Worm (Caenorhabditis elegans) whole organism, early embryonic: ENCODE results near the gene R10E8.5.
"Not testable (repeated sequence)": the region's sequence is repeated elsewhere in the genome, so short reads cannot be mapped to it uniquely, and the experiment has no call there.

ENCODE experiments used
- ama-1 ChIP-seq: fragments of 150-350 bp; optimal IDR thresholded peaks from 2 replicates; lab custom pipeline; 2014
- ceh-13 ChIP-seq: fragments of 200-800 bp; sonication (Bioruptor generic); optimal IDR thresholded peaks from 2 replicates; lab custom pipeline; 2018; ENCODE audit warnings: mild to moderate bottlenecking, missing genetic modification characterization, missing compliant biosample characterization
- ceh-36 ChIP-seq: sonication (generic microtip); optimal IDR thresholded peaks from 2 replicates; lab custom pipeline; 2016; ENCODE audit warnings: missing genetic modification characterization, inconsistent platforms, missing compliant biosample characterization
- flt-1 ChIP-seq: fragments of 200-800 bp; sonication (Bioruptor generic); IDR thresholded peaks from 2 replicates; pipeline ENCODE4 v1.3.6; 2022; ENCODE audit warnings: missing genetic modification characterization, missing compliant biosample characterization
- sea-1 ChIP-seq: fragments of 200-800 bp; sonication (Bioruptor generic); conservative IDR thresholded peaks from 2 replicates; pipeline ENCODE4 v1.3.6; 2022; ENCODE audit warnings: missing genetic modification characterization, missing compliant biosample characterization

- not testable (repeated sequence) for TF ChIP-seq ama-1; ceh-36 (tag; lab: Kevin White, UChicago); sea-1; ceh-13 (GFP tag; lab: Kevin White, UChicago); flt-1 (GFP tag; lab: Robert Waterston, UW)
These were observed 38.4 kb upstream of the R10E8.5 start, which contains the start of gene F16H6.8 for ce11 chrV:18216175-18216574.
